Worm (Caenorhabditis elegans): ENCODE results near the gene col-98.

- no peak for TF ChIP-seq lsy-2 (tag; optimal IDR thresholded peaks at IDR 0.05)
- no peak for TF ChIP-seq jun-1 (tag; optimal IDR thresholded peaks at IDR 0.05)
- no peak for TF ChIP-seq R02D3.7 (tag; optimal IDR thresholded peaks at IDR 0.05)
- no peak for TF ChIP-seq ceh-82 (tag; optimal IDR thresholded peaks at IDR 0.05)
- no peak for TF ChIP-seq tag-97 (GFP tag; IDR thresholded peaks at IDR 0.05)
- no peak for TF ChIP-seq ces-1 (GFP tag; optimal IDR thresholded peaks at IDR 0.05)
- TF ChIP-seq mdt-29 (GFP tag; IDR thresholded peaks at IDR 0.05): no peak
- TF ChIP-seq nhr-102 (tag; optimal IDR thresholded peaks at IDR 0.05): no peak
- TF ChIP-seq ztf-7 (tag; optimal IDR thresholded peaks at IDR 0.05): no peak
- TF ChIP-seq zfp-2 (tag; optimal IDR thresholded peaks at IDR 0.05): no peak
- no peak for TF ChIP-seq unc-62 (GFP tag; optimal IDR thresholded peaks at IDR 0.05 in 1 of 2)
- TF ChIP-seq unc-62 (tag; optimal IDR thresholded peaks at IDR 0.05): no peak
Measured at ce11 chrIII:13066828-13067227, 48.0 kb downstream of the col-98 start.

Measured in whole organism, L4 larva.